Fruit fly (Drosophila melanogaster): ENCODE data around the gene Lectin-galC1.

The Lectin-galC1 gene

dm6 chr2L:19429731-19430130 is 12.5 kb downstream of the Lectin-galC1 start:
- TF ChIP-seq ttk (optimal IDR thresholded peaks at IDR 0.05), result no peak
- no peak for TF ChIP-seq h (optimal IDR thresholded peaks at IDR 0.05)
- no peak for TF ChIP-seq Myc (optimal IDR thresholded peaks at IDR 0.05)
- TF ChIP-seq psq (optimal IDR thresholded peaks at IDR 0.05), result no peak
- TF ChIP-seq insv (optimal IDR thresholded peaks at IDR 0.05), result no peak
- TF ChIP-seq Sin3A (optimal IDR thresholded peaks at IDR 0.05), result no peak

- no peak for TF ChIP-seq Myc (optimal IDR thresholded peaks at IDR 0.05)
- TF ChIP-seq psq (optimal IDR thresholded peaks at IDR 0.05), result no peak
- TF ChIP-seq Sin3A (optimal IDR thresholded peaks at IDR 0.05), result no peak
- TF ChIP-seq ttk (optimal IDR thresholded peaks at IDR 0.05), result no peak
- TF ChIP-seq insv (optimal IDR thresholded peaks at IDR 0.05), result no peak
- no peak for TF ChIP-seq h (optimal IDR thresholded peaks at IDR 0.05)
Observed at dm6 chr2L:19430343-19430742, 13.1 kb downstream of the Lectin-galC1 start, which contains the start of gene RtcB. RtcB (plus strand) TSS chr2L:19430643.

DNA sequence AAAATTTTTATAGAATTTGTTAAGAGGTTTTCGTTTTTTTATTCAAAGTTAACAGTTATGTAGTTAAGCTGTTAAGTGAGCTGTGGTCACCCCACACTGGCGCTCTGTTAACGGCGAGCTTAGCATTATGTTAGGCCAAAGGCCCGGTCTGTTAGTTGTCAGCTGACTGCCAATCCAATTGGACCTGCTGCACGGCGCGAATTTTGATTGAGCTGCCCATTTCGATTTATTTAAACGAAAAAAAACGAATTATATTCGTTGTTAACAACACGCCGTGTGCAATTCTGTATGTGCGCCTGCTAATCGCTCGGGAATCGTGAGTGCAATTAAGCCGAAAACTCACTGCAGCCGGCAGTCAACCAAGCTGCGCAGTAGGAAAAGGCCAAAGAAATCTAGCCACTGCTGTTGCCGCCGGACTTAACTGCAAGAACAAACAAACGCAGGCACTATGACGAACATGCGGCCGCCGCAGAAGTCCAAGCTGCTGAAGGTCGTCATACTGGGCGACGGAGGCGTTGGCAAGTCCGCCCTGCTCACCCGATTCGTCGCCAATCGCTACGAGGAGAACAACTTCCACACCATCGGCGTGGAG is 15.3 kb downstream of the Lectin-galC1 start, which contains the start of gene Rab9:
Rab9 (plus strand) TSS at position 151 of the 592 bp plus-strand sequence.
- TF ChIP-seq insv (optimal IDR thresholded peaks at IDR 0.05) (no peak), ttk (optimal IDR thresholded peaks at IDR 0.05) (no peak), Myc (optimal IDR thresholded peaks at IDR 0.05) (no peak), psq (optimal IDR thresholded peaks at IDR 0.05) (no peak), h (optimal IDR thresholded peaks at IDR 0.05) (no peak), Sin3A (optimal IDR thresholded peaks at IDR 0.05) (no peak)

DNA sequence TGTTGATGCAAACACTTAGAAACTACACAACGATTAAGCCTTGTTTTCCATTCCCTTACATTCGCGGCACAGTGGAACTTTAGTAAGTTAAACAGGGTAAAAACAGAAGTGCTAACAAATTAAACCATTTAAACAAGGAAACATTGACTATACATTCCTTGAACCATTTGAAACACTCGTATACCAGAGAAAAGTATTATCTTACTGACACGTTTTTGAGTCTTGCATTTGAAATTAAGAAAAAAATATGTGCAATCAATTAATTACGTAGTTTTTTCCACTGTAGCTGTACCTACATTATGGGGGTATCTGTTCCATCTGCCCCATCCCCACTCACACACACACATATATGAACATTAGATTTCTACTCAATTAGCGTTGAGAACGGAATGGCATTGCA is 16.0 kb downstream of the Lectin-galC1 start:
- no peak for TF ChIP-seq psq (optimal IDR thresholded peaks at IDR 0.05)
- no peak for TF ChIP-seq h (optimal IDR thresholded peaks at IDR 0.05)
- TF ChIP-seq Sin3A (optimal IDR thresholded peaks at IDR 0.05), result no peak
- TF ChIP-seq ttk (optimal IDR thresholded peaks at IDR 0.05), result no peak
- TF ChIP-seq insv (optimal IDR thresholded peaks at IDR 0.05), result no peak
- no peak for TF ChIP-seq Myc (optimal IDR thresholded peaks at IDR 0.05)

- no peak for TF ChIP-seq insv (optimal IDR thresholded peaks at IDR 0.05)
- no peak for TF ChIP-seq Myc (optimal IDR thresholded peaks at IDR 0.05)
- no peak for TF ChIP-seq Sin3A (optimal IDR thresholded peaks at IDR 0.05)
Observed at dm6 chr2L:19434260-19434659, 17.0 kb downstream of the Lectin-galC1 start.

dm6 chr2L:19438685-19439597 is 21.7 kb downstream of the Lectin-galC1 start:
- TF ChIP-seq Myc (optimal IDR thresholded peaks at IDR 0.05) (no peak), insv (optimal IDR thresholded peaks at IDR 0.05) (no peak), h (optimal IDR thresholded peaks at IDR 0.05) (no peak), Sin3A (optimal IDR thresholded peaks at IDR 0.05) (no peak), psq (optimal IDR thresholded peaks at IDR 0.05) (no peak), ttk (optimal IDR thresholded peaks at IDR 0.05) (no peak)

DNA sequence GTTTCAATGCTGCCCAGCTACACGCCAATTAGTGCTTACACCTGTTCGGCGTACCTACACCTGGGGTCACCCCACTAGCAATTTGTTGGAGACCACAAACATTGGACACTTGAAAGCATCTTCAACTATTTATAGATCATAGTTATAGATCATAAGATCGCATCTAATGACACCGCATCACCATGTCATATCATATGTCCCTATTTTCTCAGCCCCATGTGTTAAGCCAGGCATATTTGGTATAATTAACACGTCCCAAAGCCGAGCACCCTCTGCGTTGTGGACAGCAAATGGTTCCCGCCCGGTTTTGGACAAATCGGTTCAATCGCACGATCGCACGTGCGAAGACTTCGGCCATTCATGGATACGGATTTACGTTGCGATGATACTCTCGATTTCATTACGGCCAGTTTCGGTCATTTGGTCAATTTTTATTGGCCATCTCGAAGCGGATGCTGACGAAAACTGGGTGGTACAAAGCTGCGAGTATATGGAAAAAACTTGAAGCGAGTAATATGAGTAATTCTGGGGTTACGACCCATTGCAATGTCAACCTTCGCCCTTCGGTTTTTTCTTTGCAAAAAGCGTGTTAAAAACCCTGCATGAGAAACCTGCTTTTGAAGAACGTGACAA is 22.5 kb downstream of the Lectin-galC1 start:
- no peak for TF ChIP-seq insv (optimal IDR thresholded peaks at IDR 0.05)
- TF ChIP-seq ttk (optimal IDR thresholded peaks at IDR 0.05), result no peak
- no peak for TF ChIP-seq Sin3A (optimal IDR thresholded peaks at IDR 0.05)
- TF ChIP-seq Myc (optimal IDR thresholded peaks at IDR 0.05), result no peak
- TF ChIP-seq psq (optimal IDR thresholded peaks at IDR 0.05), result no peak
- no peak for TF ChIP-seq h (optimal IDR thresholded peaks at IDR 0.05)

DNA sequence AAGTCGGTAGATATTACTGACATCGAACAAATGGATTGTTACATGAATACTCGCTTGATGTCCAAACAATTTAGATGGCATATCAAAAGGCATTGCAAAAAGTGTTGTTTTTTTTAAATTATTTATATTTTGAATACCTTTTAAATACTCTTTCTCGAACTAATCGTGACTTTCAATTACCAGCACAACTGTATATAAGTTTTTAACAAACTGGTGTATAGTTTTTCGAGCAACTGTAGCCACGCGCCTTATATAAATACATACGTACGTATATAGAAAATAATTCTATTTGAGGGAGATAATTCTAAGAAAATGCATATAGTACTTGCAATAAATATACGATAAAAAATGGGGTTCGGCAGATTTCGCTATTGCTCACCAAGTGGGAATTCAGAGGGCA is 23.0 kb downstream of the Lectin-galC1 start:
- TF ChIP-seq ttk (optimal IDR thresholded peaks at IDR 0.05) (no peak), Sin3A (optimal IDR thresholded peaks at IDR 0.05) (no peak), Myc (optimal IDR thresholded peaks at IDR 0.05) (no peak), h (optimal IDR thresholded peaks at IDR 0.05) (no peak), insv (optimal IDR thresholded peaks at IDR 0.05) (no peak), psq (optimal IDR thresholded peaks at IDR 0.05) (no peak)

DNA sequence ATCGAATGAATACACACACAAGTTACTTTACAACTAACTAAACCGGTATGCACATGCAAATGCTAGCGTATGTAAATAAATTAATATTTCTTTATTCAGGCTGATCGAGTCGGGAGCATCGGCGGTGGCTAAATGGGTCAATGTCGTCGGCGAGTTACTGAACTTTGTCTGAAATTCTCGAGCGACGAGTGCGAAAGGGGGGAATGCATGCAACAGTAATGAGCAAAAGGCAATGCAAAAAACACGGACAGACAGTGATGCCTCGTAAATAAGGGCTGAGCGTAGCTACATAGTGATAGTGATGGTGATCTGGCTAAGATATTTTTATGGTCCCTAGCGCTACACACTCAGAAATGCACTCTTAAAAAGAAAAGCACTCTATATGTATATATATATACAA is 23.5 kb downstream of the Lectin-galC1 start:
- no peak for TF ChIP-seq psq (optimal IDR thresholded peaks at IDR 0.05)
- no peak for TF ChIP-seq insv (optimal IDR thresholded peaks at IDR 0.05)
- TF ChIP-seq h (optimal IDR thresholded peaks at IDR 0.05), result no peak
- no peak for TF ChIP-seq Sin3A (optimal IDR thresholded peaks at IDR 0.05)
- TF ChIP-seq ttk (optimal IDR thresholded peaks at IDR 0.05), result no peak
- no peak for TF ChIP-seq Myc (optimal IDR thresholded peaks at IDR 0.05)

DNA sequence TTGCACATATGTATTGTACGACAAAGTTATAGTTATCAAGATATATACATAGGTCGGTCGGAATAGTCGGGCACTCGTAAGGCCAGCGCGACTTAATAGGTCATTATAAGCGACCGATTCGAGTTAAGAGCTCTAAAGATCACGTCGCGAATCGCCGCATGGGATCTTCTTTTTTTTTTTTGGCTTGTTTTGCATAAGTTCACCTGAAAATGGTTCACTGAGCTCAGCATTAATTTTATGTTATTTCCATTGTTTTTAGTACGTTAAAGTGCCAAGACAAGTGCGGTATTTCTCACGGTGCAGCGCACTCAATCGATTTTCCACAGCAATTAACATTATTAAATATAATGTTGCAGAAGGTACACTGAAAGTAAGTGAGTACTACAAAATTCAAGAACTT is 24.1 kb downstream of the Lectin-galC1 start:
- no peak for TF ChIP-seq Sin3A (optimal IDR thresholded peaks at IDR 0.05)
- TF ChIP-seq ttk (optimal IDR thresholded peaks at IDR 0.05), result no peak
- TF ChIP-seq h (optimal IDR thresholded peaks at IDR 0.05), result no peak
- no peak for TF ChIP-seq insv (optimal IDR thresholded peaks at IDR 0.05)
- no peak for TF ChIP-seq Myc (optimal IDR thresholded peaks at IDR 0.05)
- TF ChIP-seq psq (optimal IDR thresholded peaks at IDR 0.05), result no peak

dm6 chr2L:19441791-19442190 is 24.5 kb downstream of the Lectin-galC1 start, which contains the start of gene RanGAP:
RanGAP (plus strand) TSS chr2L:19441959.
- TF ChIP-seq Sin3A (optimal IDR thresholded peaks at IDR 0.05) (no peak), h (optimal IDR thresholded peaks at IDR 0.05) (no peak), insv (optimal IDR thresholded peaks at IDR 0.05) (no peak), ttk (optimal IDR thresholded peaks at IDR 0.05) (no peak), Myc (optimal IDR thresholded peaks at IDR 0.05) (no peak), psq (optimal IDR thresholded peaks at IDR 0.05) (no peak)

DNA sequence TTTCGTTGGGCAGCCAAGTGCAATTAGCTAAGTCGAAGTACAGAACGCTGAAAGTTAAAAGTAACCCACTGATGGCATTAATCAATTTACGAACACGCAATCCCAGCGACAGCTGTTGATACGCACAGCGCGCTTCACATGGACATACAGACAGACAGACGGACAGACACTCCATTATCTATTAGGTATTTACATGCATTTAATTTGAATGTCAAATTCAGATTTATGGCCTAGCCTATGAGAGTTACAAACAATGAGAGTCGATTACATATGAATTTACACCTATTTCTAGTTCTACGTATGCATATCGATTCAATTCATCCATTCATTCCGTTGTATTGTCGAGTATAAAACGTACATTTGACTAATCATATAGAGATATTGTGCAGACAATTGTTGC is 25.4 kb downstream of the Lectin-galC1 start, which contains the start of gene CG10237:
CG10237 (minus strand) TSS at position 101 of the 400 bp plus-strand sequence.
- TF ChIP-seq psq (optimal IDR thresholded peaks at IDR 0.05) (no peak), insv (optimal IDR thresholded peaks at IDR 0.05) (no peak), h (optimal IDR thresholded peaks at IDR 0.05) (no peak), ttk (optimal IDR thresholded peaks at IDR 0.05) (no peak), Sin3A (optimal IDR thresholded peaks at IDR 0.05) (no peak), Myc (optimal IDR thresholded peaks at IDR 0.05) (no peak)
